Worm (Caenorhabditis elegans): ENCODE results near the gene vab-9.

Gene vab-9

DNA sequence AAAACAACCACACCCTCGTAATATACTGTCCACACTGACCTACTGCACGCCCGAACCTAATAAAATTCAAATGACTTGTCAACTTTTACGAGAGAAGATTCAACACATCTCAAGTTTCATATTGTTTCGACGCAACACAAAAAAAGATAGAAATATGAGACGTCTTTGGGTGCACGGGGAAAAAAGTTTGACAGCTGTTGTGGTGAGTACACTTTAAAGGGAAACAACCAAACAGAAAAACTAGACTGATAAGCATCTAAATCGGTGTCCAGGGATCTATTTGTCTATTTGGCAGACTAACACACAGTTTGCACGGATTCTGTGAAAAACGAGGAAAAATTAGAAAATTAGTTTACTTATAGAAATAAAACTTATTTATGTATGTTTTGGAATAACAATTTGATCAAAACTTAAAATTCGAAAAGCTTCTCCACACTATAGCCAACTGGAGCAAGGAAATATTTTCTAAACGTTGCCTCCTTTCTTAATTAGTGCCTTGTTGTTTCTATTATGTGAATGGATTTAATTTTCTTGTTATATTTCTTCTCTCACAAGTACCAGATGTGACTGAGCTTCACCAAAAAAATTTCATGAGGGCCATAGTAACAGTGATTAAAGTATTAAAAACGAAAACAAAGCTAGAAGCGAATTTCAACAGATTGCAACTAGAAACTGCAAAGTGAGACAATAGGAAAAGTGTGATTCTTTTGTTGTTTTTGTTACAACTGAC lies 6.3 kb upstream of the vab-9 start (continued):
- TF ChIP-seq ztf-4 (tag; optimal IDR thresholded peaks at IDR 0.05) (no peak), nhr-19 (GFP tag; conservative IDR thresholded peaks at IDR 0.05) (no peak), sptf-1 (tag; optimal IDR thresholded peaks at IDR 0.05) (no peak), nhr-11 (tag; optimal IDR thresholded peaks at IDR 0.05) (no peak), fkh-8 (tag; optimal IDR thresholded peaks at IDR 0.05) (no peak), pag-3 (tag; optimal IDR thresholded peaks at IDR 0.05; ENCODE audit: borderline replicate concordance, insufficient read depth) (no peak)

DNA sequence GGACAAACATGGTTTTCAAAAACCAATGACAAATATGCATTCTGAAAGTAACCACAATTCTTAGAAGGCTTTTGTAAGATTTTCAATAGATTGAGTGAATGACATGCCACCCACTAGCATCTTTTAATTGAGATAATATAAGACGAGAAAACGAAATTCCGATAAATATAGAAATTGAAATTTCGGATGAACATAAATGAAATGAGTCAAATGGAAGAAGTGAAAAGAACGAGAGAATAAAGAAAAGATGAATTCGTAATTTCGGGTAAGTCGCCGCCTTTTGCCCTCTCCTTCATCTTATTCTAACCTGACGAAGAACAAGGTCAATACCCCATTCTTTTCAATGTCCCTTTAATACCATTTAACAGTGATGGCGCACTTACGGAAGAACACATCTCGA lies 4.9 kb upstream of the vab-9 start:
- TF ChIP-seq blmp-1 (tag; optimal IDR thresholded peaks at IDR 0.05): peak; percentile 83
- TF ChIP-seq mef-2 (tag; optimal IDR thresholded peaks at IDR 0.05): no peak
- TF ChIP-seq lin-14 (GFP tag; optimal IDR thresholded peaks at IDR 0.05): peak; percentile 13
- TF ChIP-seq nhr-90 (tag; optimal IDR thresholded peaks at IDR 0.05; ENCODE audit: poor library complexity): no peak

DNA sequence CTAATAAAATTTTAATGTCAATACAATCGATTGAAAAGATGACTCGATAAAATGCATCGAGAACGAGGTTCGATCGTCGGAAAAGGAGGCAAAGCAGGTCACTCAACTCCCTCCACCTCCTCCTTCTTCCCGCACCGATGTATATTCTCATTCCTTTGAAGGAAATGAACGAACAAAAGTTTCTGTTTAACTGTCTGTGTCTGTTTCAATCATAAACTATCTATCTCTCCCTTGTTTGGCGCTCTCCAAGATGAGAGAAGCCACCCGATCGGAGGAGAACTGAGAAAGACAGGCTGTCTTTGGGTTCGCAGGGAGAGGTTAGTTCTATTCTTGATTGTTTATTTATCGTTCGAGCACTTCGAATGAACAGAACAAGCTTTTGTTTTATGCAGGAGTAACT lies 3.6 kb upstream of the vab-9 start, which contains the start of gene D2085.7:
D2085.7 (plus strand) TSS at position 251 of the 400 bp plus-strand sequence.
- TF ChIP-seq efl-1 (optimal IDR thresholded peaks at IDR 0.05): no peak
- TF ChIP-seq efl-1 (GFP tag; optimal IDR thresholded peaks at IDR 0.05 in 1 of 2): peak in 1 of 2 experiments; percentile 58
- no peak for TF ChIP-seq C04F5.9 (tag; optimal IDR thresholded peaks at IDR 0.05)
- TF ChIP-seq nhr-237 (tag; optimal IDR thresholded peaks at IDR 0.05): no peak
- TF ChIP-seq tbx-2 (tag; optimal IDR thresholded peaks at IDR 0.05): no peak
- peak; percentile 39 for TF ChIP-seq lin-14 (GFP tag; optimal IDR thresholded peaks at IDR 0.05)
- TF ChIP-seq sox-4 (tag; optimal IDR thresholded peaks at IDR 0.05): no peak
- no peak for TF ChIP-seq pax-3 (tag; optimal IDR thresholded peaks at IDR 0.05)
- no peak for TF ChIP-seq unc-30 (tag; optimal IDR thresholded peaks at IDR 0.05)
- TF ChIP-seq pqm-1 (tag; optimal IDR thresholded peaks at IDR 0.05): no peak
- TF ChIP-seq elt-3 (tag; optimal IDR thresholded peaks at IDR 0.05): peak in 1 of 6 experiments; percentile 11
- peak; percentile 57 for TF ChIP-seq nhr-85 (tag)
- TF ChIP-seq F16B12.6 (tag; optimal IDR thresholded peaks at IDR 0.05): no peak
- no peak for TF ChIP-seq jun-1 (tag; optimal IDR thresholded peaks at IDR 0.05)
- no peak for TF ChIP-seq unc-86 (tag; optimal IDR thresholded peaks at IDR 0.05)
- no peak for TF ChIP-seq sup-37 (GFP tag; optimal IDR thresholded peaks at IDR 0.05)
- TF ChIP-seq lin-35 (GFP tag; optimal IDR thresholded peaks at IDR 0.05): peak in 1 of 2 experiments; percentile 4
- no peak for TF ChIP-seq egl-13 (tag; optimal IDR thresholded peaks at IDR 0.05)
- no peak for TF ChIP-seq lin-39 (tag; optimal IDR thresholded peaks at IDR 0.05)
- TF ChIP-seq lir-3 (tag; optimal IDR thresholded peaks at IDR 0.05; ENCODE audit: poor library complexity): no peak
- TF ChIP-seq egl-27 (tag; optimal IDR thresholded peaks at IDR 0.05): no peak
- TF ChIP-seq irx-1 (tag; optimal IDR thresholded peaks at IDR 0.05): no peak
- no peak for TF ChIP-seq hpl-2 (GFP tag; optimal IDR thresholded peaks at IDR 0.05)
- no peak for TF ChIP-seq ztf-11 (tag; optimal IDR thresholded peaks at IDR 0.05)
- TF ChIP-seq fkh-8 (tag; optimal IDR thresholded peaks at IDR 0.05): no peak
- no peak for TF ChIP-seq nhr-28 (tag; optimal IDR thresholded peaks at IDR 0.05)
- TF ChIP-seq ztf-4 (tag; optimal IDR thresholded peaks at IDR 0.05): no peak
- no peak for TF ChIP-seq hlh-4 (tag; optimal IDR thresholded peaks at IDR 0.05)
- TF ChIP-seq fkh-10 (GFP tag; optimal IDR thresholded peaks at IDR 0.05): no peak
- peak; percentile 81 for TF ChIP-seq blmp-1 (tag; optimal IDR thresholded peaks at IDR 0.05)
- TF ChIP-seq nhr-11 (tag; optimal IDR thresholded peaks at IDR 0.05): no peak
- no peak for TF ChIP-seq tlp-1 (tag; optimal IDR thresholded peaks at IDR 0.05)
- TF ChIP-seq nhr-71 (tag; optimal IDR thresholded peaks at IDR 0.05): no peak
- no peak for TF ChIP-seq nhr-47 (tag; optimal IDR thresholded peaks at IDR 0.05)
